Fruit fly (Drosophila melanogaster) whole organism, embryonic: ENCODE data around the gene CG15894.

ENCODE experiments used
- Ada2b ChIP-seq: fragments of 200-800 bp; sonication (Bioruptor generic); IDR thresholded peaks from 2 replicates; pipeline ENCODE4 v1.3.6; 2022; ENCODE audit warnings: missing biosample characterization, missing genetic modification characterization
- Atf3 ChIP-seq: fragments of 200-800 bp; sonication (Bioruptor generic); optimal IDR thresholded peaks from 3 replicates; lab custom pipeline; 2016; ENCODE audit warnings: missing biosample characterization, missing genetic modification characterization
- Bteb2 ChIP-seq: fragments of 200-800 bp; sonication (Bioruptor generic); optimal IDR thresholded peaks from 2 replicates; lab custom pipeline; 2016; ENCODE audit warnings: missing biosample characterization, missing genetic modification characterization
- CG11085 ChIP-seq: fragments of 200-800 bp; sonication (Bioruptor generic); IDR thresholded peaks from 2 replicates; pipeline ENCODE4 v1.3.6; 2022; ENCODE audit warnings: missing biosample characterization, missing genetic modification characterization
- CG11696 ChIP-seq: fragments of 200-800 bp; sonication (Bioruptor generic); IDR thresholded peaks from 2 replicates; pipeline ENCODE4 v1.3.6; 2022; ENCODE audit warnings: missing biosample characterization, missing genetic modification characterization
- CG12071 ChIP-seq: fragments of 200-800 bp; sonication (Bioruptor generic); optimal IDR thresholded peaks from 3 replicates; lab custom pipeline; 2018; ENCODE audit warnings: missing biosample characterization, mild to moderate bottlenecking, missing genetic modification characterization
- CG12155 ChIP-seq: fragments of 200-800 bp; sonication (Bioruptor generic); optimal IDR thresholded peaks from 3 replicates; lab custom pipeline; 2016; ENCODE audit warnings: missing biosample characterization, missing genetic modification characterization
- CG13296 ChIP-seq: fragments of 200-800 bp; sonication (Bioruptor generic); optimal IDR thresholded peaks from 3 replicates; lab custom pipeline; 2018; ENCODE audit warnings: missing biosample characterization, mild to moderate bottlenecking, missing genetic modification characterization
- CG14965 ChIP-seq: fragments of 200-800 bp; sonication (Bioruptor generic); optimal IDR thresholded peaks from 2 replicates; lab custom pipeline; 2016; ENCODE audit warnings: missing biosample characterization, missing genetic modification characterization, borderline replicate concordance
- CG15514 ChIP-seq: fragments of 200-800 bp; sonication (Bioruptor generic); optimal IDR thresholded peaks from 3 replicates; lab custom pipeline; 2017; ENCODE audit warnings: missing biosample characterization, missing genetic modification characterization, mild to moderate bottlenecking, moderate library complexity, missing genetic modification reagents
- CG17359 ChIP-seq: fragments of 200-800 bp; sonication (Bioruptor generic); optimal IDR thresholded peaks from 3 replicates; lab custom pipeline; 2018; ENCODE audit warnings: missing biosample characterization, mild to moderate bottlenecking, missing genetic modification characterization, moderate library complexity
- CG30431 ChIP-seq: fragments of 200-800 bp; sonication (Bioruptor generic); optimal IDR thresholded peaks from 2 replicates; lab custom pipeline; 2017; ENCODE audit warnings: missing biosample characterization, missing genetic modification characterization
- CG31224 ChIP-seq: fragments of 200-800 bp; sonication (Bioruptor generic); IDR thresholded peaks from 2 replicates; pipeline ENCODE4 v1.3.6; 2022; ENCODE audit warnings: missing biosample characterization, missing genetic modification characterization
- CG4360 ChIP-seq: fragments of 200-800 bp; sonication (Bioruptor generic); IDR thresholded peaks from 2 replicates; pipeline ENCODE4 v1.3.6; 2022; ENCODE audit warnings: missing biosample characterization, missing genetic modification characterization
- CG4854 ChIP-seq: fragments of 200-800 bp; sonication (Bioruptor generic); optimal IDR thresholded peaks from 2 replicates; lab custom pipeline; 2016; ENCODE audit warnings: missing biosample characterization, missing genetic modification characterization, inconsistent platforms
- CG6689 ChIP-seq: fragments of 200-800 bp; sonication (Bioruptor generic); IDR thresholded peaks from 2 replicates; pipeline ENCODE4 v1.3.6; 2022; ENCODE audit warnings: missing biosample characterization, missing genetic modification characterization
- CG7745 ChIP-seq: fragments of 200-800 bp; sonication (Bioruptor generic); optimal IDR thresholded peaks from 2 replicates; lab custom pipeline; 2018; ENCODE audit warnings: missing biosample characterization, mild to moderate bottlenecking, missing genetic modification characterization, moderate library complexity
- CG9437 ChIP-seq: fragments of 200-800 bp; sonication (Bioruptor generic); optimal IDR thresholded peaks from 2 replicates; lab custom pipeline; 2018; ENCODE audit warnings: missing biosample characterization, mild to moderate bottlenecking, missing genetic modification characterization
- Hsf ChIP-seq: fragments of 200-800 bp; sonication (Bioruptor generic); optimal IDR thresholded peaks from 3 replicates; lab custom pipeline; 2016; ENCODE audit warnings: missing biosample characterization, missing genetic modification characterization
- Jarid2 ChIP-seq: fragments of 200-800 bp; sonication (Bioruptor generic); optimal IDR thresholded peaks from 3 replicates; lab custom pipeline; 2017; ENCODE audit warnings: mild to moderate bottlenecking, missing biosample characterization, missing genetic modification reagents, missing genetic modification characterization
- MESR4 ChIP-seq: fragments of 200-800 bp; sonication (Bioruptor generic); optimal IDR thresholded peaks from 2 replicates; lab custom pipeline; 2018; ENCODE audit warnings: missing biosample characterization, mild to moderate bottlenecking, missing genetic modification characterization, moderate library complexity
- Med ChIP-seq: fragments of 200-800 bp; sonication (Bioruptor generic); peaks from one replicate; lab custom pipeline; 2016; ENCODE audit warnings: missing biosample characterization, missing genetic modification characterization, mild to moderate bottlenecking, inconsistent platforms, moderate library complexity
- Mes4 ChIP-seq: fragments of 200-800 bp; sonication (Bioruptor generic); optimal IDR thresholded peaks from 2 replicates; lab custom pipeline; 2016; ENCODE audit warnings: missing biosample characterization, missing genetic modification characterization
- Nf-YB ChIP-seq: fragments of 200-800 bp; sonication (Bioruptor generic); optimal IDR thresholded peaks from 3 replicates; lab custom pipeline; 2019; ENCODE audit warnings: missing biosample characterization, mild to moderate bottlenecking, missing genetic modification characterization, moderate library complexity
- Opbp ChIP-seq: fragments of 200-800 bp; sonication (Bioruptor generic); IDR thresholded peaks from 3 replicates; pipeline ENCODE4 v1.3.6; 2022; ENCODE audit warnings: missing biosample characterization, missing genetic modification characterization; ENCODE audit not compliant: partially characterized antibody
- Poxn ChIP-seq: fragments of 200-800 bp; sonication (Bioruptor generic); IDR thresholded peaks from 2 replicates; pipeline ENCODE4 v1.3.6; 2022; ENCODE audit warnings: missing biosample characterization, missing genetic modification characterization
- Sin3A ChIP-seq: fragments of >200 bp; optimal IDR thresholded peaks from 2 replicates; lab custom pipeline; 2018
- Sox100B ChIP-seq: fragments of 200-800 bp; sonication (Bioruptor generic); optimal IDR thresholded peaks from 3 replicates; lab custom pipeline; 2018; ENCODE audit warnings: missing biosample characterization, mild to moderate bottlenecking, missing genetic modification characterization
- Sry-δ ChIP-seq: fragments of 200-800 bp; sonication (Bioruptor generic); optimal IDR thresholded peaks from 2 replicates; lab custom pipeline; 2016; ENCODE audit warnings: missing biosample characterization, missing genetic modification characterization
- TFAM ChIP-seq: fragments of 200-800 bp; sonication (Bioruptor generic); optimal IDR thresholded peaks from 2 replicates; lab custom pipeline; 2017; ENCODE audit warnings: missing biosample characterization, missing genetic modification characterization, inconsistent platforms
- al ChIP-seq: fragments of 200-800 bp; sonication (Bioruptor generic); IDR thresholded peaks from 2 replicates; pipeline ENCODE4 v1.3.6; 2022; ENCODE audit warnings: missing biosample characterization, missing genetic modification characterization
- ap ChIP-seq: fragments of 200-800 bp; sonication (Bioruptor generic); IDR thresholded peaks from 2 replicates; pipeline ENCODE4 v1.3.6; 2022; ENCODE audit warnings: missing biosample characterization, missing genetic modification characterization
- az2 ChIP-seq: fragments of 200-800 bp; sonication (Bioruptor generic); optimal IDR thresholded peaks from 3 replicates; lab custom pipeline; 2016; ENCODE audit warnings: missing biosample characterization, missing genetic modification characterization
- croc ChIP-seq: fragments of 200-800 bp; sonication (Bioruptor generic); conservative IDR thresholded peaks from 3 replicates; pipeline ENCODE4 v1.3.6; 2022; ENCODE audit warnings: missing biosample characterization, missing genetic modification characterization
- crp ChIP-seq, 2 experiments: fragments of 200-800 bp; sonication (Bioruptor generic); optimal IDR thresholded peaks; 2 replicates in 1 of 2; 3 replicates in 1 of 2; lab custom pipeline; 2017; ENCODE audit warnings: missing biosample characterization in 2 of 2, missing genetic modification characterization in 2 of 2, mild to moderate bottlenecking in 1 of 2, moderate library complexity in 1 of 2
- fru ChIP-seq: fragments of >200 bp; optimal IDR thresholded peaks from 2 replicates; lab custom pipeline; 2017
- gsb ChIP-seq: fragments of 200-800 bp; sonication (Bioruptor generic); IDR thresholded peaks from 2 replicates; pipeline ENCODE4 v1.3.6; 2022; ENCODE audit warnings: missing biosample characterization, missing genetic modification characterization
- lov ChIP-seq, 2 experiments: fragments of 200-800 bp in 1 of 2; fragments of >200 bp in 1 of 2; sonication (Bioruptor generic) in 1 of 2; IDR thresholded peaks in 1 of 2; optimal IDR thresholded peaks in 1 of 2; 2 replicates in 1 of 2; 3 replicates in 1 of 2; pipeline versions ENCODE4 v1.3.6 to Lab custom; 2017 to 2022; ENCODE audit warnings: missing biosample characterization in 1 of 2, missing genetic modification characterization in 1 of 2
- org-1 ChIP-seq: fragments of 200-800 bp; sonication (Bioruptor generic); optimal IDR thresholded peaks from 2 replicates; lab custom pipeline; 2017; ENCODE audit warnings: missing biosample characterization, missing genetic modification characterization
- pan ChIP-seq, 4 experiments: fragments of >200 bp in 3 of 4; fragments of 200-800 bp in 1 of 4; sonication (Bioruptor generic) in 1 of 4; optimal IDR thresholded peaks in 3 of 4; IDR thresholded peaks in 1 of 4; 2 replicates each; pipeline versions ENCODE4 v1.3.6 to Lab custom; 2017 to 2022; ENCODE audit warnings: missing biosample characterization in 2 of 4, missing genetic modification characterization in 2 of 4, mixed read lengths in 1 of 4
- pzg ChIP-seq: fragments of 200-800 bp; sonication (Bioruptor generic); optimal IDR thresholded peaks from 3 replicates; lab custom pipeline; 2018; ENCODE audit warnings: missing biosample characterization, mild to moderate bottlenecking, missing genetic modification characterization, moderate library complexity
- sc ChIP-seq, 3 experiments: fragments of >200 bp in 2 of 3; fragments of 200-800 bp in 1 of 3; sonication (Bioruptor generic) in 1 of 3; optimal IDR thresholded peaks; 2 replicates in 2 of 3; 3 replicates in 1 of 3; lab custom pipeline; 2017; ENCODE audit warnings: mild to moderate bottlenecking in 1 of 3, missing biosample characterization in 1 of 3, missing genetic modification characterization in 1 of 3, missing genetic modification reagents in 1 of 3
- schlank ChIP-seq: fragments of 200-800 bp; sonication (Bioruptor generic); optimal IDR thresholded peaks from 2 replicates; lab custom pipeline; 2018; ENCODE audit warnings: missing biosample characterization, mild to moderate bottlenecking, missing genetic modification characterization
- slbo ChIP-seq: fragments of 200-800 bp; sonication (Bioruptor generic); IDR thresholded peaks from 2 replicates; pipeline ENCODE4 v1.3.6; 2022; ENCODE audit warnings: missing biosample characterization, missing genetic modification characterization
- sug ChIP-seq: fragments of 200-800 bp; optimal IDR thresholded peaks from 2 replicates; lab custom pipeline; 2019; ENCODE audit warnings: missing biosample characterization, mild to moderate bottlenecking, missing genetic modification characterization, moderate library complexity
- tap ChIP-seq: fragments of 200-800 bp; optimal IDR thresholded peaks from 3 replicates; lab custom pipeline; 2019; ENCODE audit warnings: missing biosample characterization, mild to moderate bottlenecking, missing genetic modification characterization, moderate library complexity
- tup ChIP-seq: fragments of 200-800 bp; sonication (Bioruptor generic); optimal IDR thresholded peaks from 2 replicates; lab custom pipeline; 2016; ENCODE audit warnings: missing biosample characterization, mild to moderate bottlenecking, missing genetic modification characterization, moderate library complexity
- unc-4 ChIP-seq: fragments of 200-800 bp; sonication (Bioruptor generic); IDR thresholded peaks from 2 replicates; pipeline ENCODE4 v1.3.6; 2022; ENCODE audit warnings: missing biosample characterization, missing genetic modification characterization; ENCODE audit not compliant: partially characterized antibody
- zfh2 ChIP-seq: fragments of 200-800 bp; sonication (Bioruptor generic); optimal IDR thresholded peaks from 2 replicates; lab custom pipeline; 2016; ENCODE audit warnings: missing biosample characterization, missing genetic modification characterization

Gene CG15894

DNA sequence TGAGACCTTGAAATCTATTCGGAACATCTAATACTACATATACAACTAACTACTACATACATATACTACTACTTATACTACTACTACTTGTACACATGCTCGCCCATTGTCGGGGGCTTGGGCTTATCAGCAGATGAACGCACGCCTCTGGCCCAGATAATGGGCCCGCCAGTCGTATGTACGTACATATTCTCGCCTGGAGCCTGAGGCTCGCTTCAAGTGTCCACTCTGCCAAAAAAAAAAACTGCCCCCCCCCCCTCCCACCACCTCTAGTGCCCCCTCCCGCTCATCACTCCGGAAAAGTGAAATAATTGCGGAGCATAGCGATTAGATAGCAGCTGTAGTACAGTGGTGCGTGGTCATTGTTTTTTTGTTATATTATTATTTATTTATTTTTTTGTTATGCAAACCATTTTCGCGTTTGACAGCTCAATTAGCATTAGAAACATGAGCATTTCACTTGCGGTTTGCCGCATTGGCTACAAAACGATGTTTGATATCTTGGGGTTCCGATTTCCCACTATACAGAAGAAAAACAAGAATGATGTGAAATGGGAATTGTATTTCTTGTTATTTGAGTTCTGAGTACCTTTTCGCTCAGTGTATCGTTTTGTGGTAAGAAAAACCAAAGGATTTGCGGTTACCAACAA, 47.9 kb downstream of the CG15894 start (continued):
- TF ChIP-seq CG4360 (GFP tag; lab: Robert Waterston, UW), result no peak
- no peak for TF ChIP-seq fru
- TF ChIP-seq tup, result no peak
- peak; percentile 94 for TF ChIP-seq sug
- 0 out of 2 replicates have a peak, but pooled peaks have one; percentile 21 for TF ChIP-seq slbo
- no peak for TF ChIP-seq Mes4
- TF ChIP-seq Hsf (GFP tag; lab: Kevin White, UChicago), result no peak
- TF ChIP-seq CG14965 (GFP tag; lab: Kevin White, UChicago), result no peak
- TF ChIP-seq CG17359 (tag; lab: Kevin White, UChicago), result peak; percentile 9
- no peak for TF ChIP-seq lov (optimal IDR thresholded peaks at IDR 0.05; lab: Kevin White, UChicago)
- TF ChIP-seq lov (GFP tag; IDR thresholded peaks at IDR 0.05; lab: Robert Waterston, UW), result no peak
- TF ChIP-seq Jarid2 (GFP tag; lab: Kevin White, UChicago), result no peak
- TF ChIP-seq CG4854 (GFP tag; lab: Kevin White, UChicago), result no peak
- no peak for TF ChIP-seq pzg
- no peak for TF ChIP-seq tap (tag; lab: Kevin White, UChicago)
- no peak for TF ChIP-seq gsb (GFP tag; lab: Robert Waterston, UW)
- TF ChIP-seq unc-4 (GFP tag; lab: Robert Waterston, UW), result no peak
- no peak for TF ChIP-seq al
- no peak for TF ChIP-seq az2
- no peak for TF ChIP-seq Poxn (GFP tag; lab: Robert Waterston, UW)
- TF ChIP-seq schlank (tag; lab: Kevin White, UChicago), result no peak
- TF ChIP-seq CG11085 (GFP tag; lab: Robert Waterston, UW), result no peak
- peak; percentile 11 for TF ChIP-seq zfh2 (GFP tag; lab: Kevin White, UChicago)
- no peak for TF ChIP-seq Bteb2 (GFP tag; lab: Kevin White, UChicago)
- TF ChIP-seq Sox100B (GFP tag; lab: Kevin White, UChicago), result peak; percentile 25
- no peak for TF ChIP-seq crp (GFP tag; optimal IDR thresholded peaks at IDR 0.05; lab: Kevin White, UChicago)
- TF ChIP-seq pan (optimal IDR thresholded peaks at IDR 0.05; lab: Kevin White, UChicago), result no peak
- peak in 1 of 2 experiments; percentile 25 for TF ChIP-seq pan (GFP tag; optimal IDR thresholded peaks at IDR 0.05 in 1 of 2, IDR thresholded peaks at IDR 0.05 in 1 of 2)
- no peak for TF ChIP-seq TFAM (GFP tag; lab: Kevin White, UChicago)
- peak; percentile 33 for TF ChIP-seq Med (GFP tag; lab: Kevin White, UChicago)
- no peak for TF ChIP-seq croc (GFP tag; lab: Robert Waterston, UW)
- no peak for TF ChIP-seq Nf-YB
- TF ChIP-seq Ada2b (GFP tag; lab: Robert Waterston, UW), result no peak
- no peak for TF ChIP-seq Atf3 (GFP tag; lab: Kevin White, UChicago)
- TF ChIP-seq CG15514, result peak; percentile 2
- no peak for TF ChIP-seq CG7745 (tag; lab: Kevin White, UChicago)
- TF ChIP-seq org-1 (GFP tag; lab: Kevin White, UChicago), result no peak
- no peak for TF ChIP-seq CG9437
- no peak for TF ChIP-seq sc (optimal IDR thresholded peaks at IDR 0.05; lab: Kevin White, UChicago)
- no peak for TF ChIP-seq sc (GFP tag; optimal IDR thresholded peaks at IDR 0.05; lab: Kevin White, UChicago)
- TF ChIP-seq Sry-δ, result no peak
- TF ChIP-seq CG11696 (GFP tag; lab: Robert Waterston, UW), result no peak
- no peak for TF ChIP-seq MESR4 (GFP tag; lab: Kevin White, UChicago)
- no peak for TF ChIP-seq Sin3A
- TF ChIP-seq CG12071 (GFP tag; lab: Kevin White, UChicago), result no peak
- TF ChIP-seq CG12155 (GFP tag; lab: Kevin White, UChicago), result no peak
- TF ChIP-seq Opbp, result no peak
- TF ChIP-seq CG13296 (GFP tag; lab: Kevin White, UChicago), result peak; percentile 25
- TF ChIP-seq CG31224, result no peak
- TF ChIP-seq CG30431 (GFP tag; lab: Kevin White, UChicago), result no peak
- TF ChIP-seq ap (GFP tag; lab: Robert Waterston, UW), result no peak
- no peak for TF ChIP-seq CG6689
